Worm (Caenorhabditis elegans) whole organism, L3 larva: ENCODE measurements around the gene ctg-2.

Source experiments
- ama-1 ChIP-seq: fragments of 150-350 bp; optimal IDR thresholded peaks from 2 replicates; lab custom pipeline; 2018
- daf-12 ChIP-seq: fragments of 150-350 bp; optimal IDR thresholded peaks from 2 replicates; lab custom pipeline; 2014; ENCODE audit warnings: missing biosample characterization, missing genetic modification reagents, missing genetic modification characterization

ce11 chrII:8471139-8471538 is 43.7 kb upstream of the ctg-2 start, which contains the start of gene M05D6.8:
- no peak for TF ChIP-seq ama-1 (lab: Kevin White, UChicago)
- TF ChIP-seq daf-12 (tag; lab: Kevin White, UChicago): no peak
